Fruit fly (Drosophila melanogaster): ENCODE measurements around the gene Lamtor5.

Lamtor5 gene

dm6 chrX:1847735-1848134 lies 11.0 kb downstream of the Lamtor5 start:
- TF ChIP-seq CG8478 (optimal IDR thresholded peaks at IDR 0.05) (no peak), psq (optimal IDR thresholded peaks at IDR 0.05) (no peak), pan (optimal IDR thresholded peaks at IDR 0.05) (no peak), EcR (GFP tag; optimal IDR thresholded peaks at IDR 0.05) (no peak), Dll (optimal IDR thresholded peaks at IDR 0.05) (no peak), usp (GFP tag; optimal IDR thresholded peaks at IDR 0.05) (no peak)

- TF ChIP-seq usp (GFP tag; optimal IDR thresholded peaks at IDR 0.05) (no peak), EcR (GFP tag; optimal IDR thresholded peaks at IDR 0.05) (no peak), Dll (optimal IDR thresholded peaks at IDR 0.05) (no peak), psq (optimal IDR thresholded peaks at IDR 0.05) (no peak), pan (optimal IDR thresholded peaks at IDR 0.05) (no peak), CG8478 (optimal IDR thresholded peaks at IDR 0.05) (no peak)
Measured at dm6 chrX:1846386-1846785, 12.4 kb downstream of the Lamtor5 start.

dm6 chrX:1845413-1845951 lies 13.3 kb downstream of the Lamtor5 start:
- TF ChIP-seq usp (GFP tag; optimal IDR thresholded peaks at IDR 0.05) (no peak), pan (optimal IDR thresholded peaks at IDR 0.05) (no peak), Dll (optimal IDR thresholded peaks at IDR 0.05) (no peak), psq (optimal IDR thresholded peaks at IDR 0.05) (no peak), EcR (GFP tag; optimal IDR thresholded peaks at IDR 0.05) (no peak), CG8478 (optimal IDR thresholded peaks at IDR 0.05) (no peak)

dm6 chrX:1842875-1843274 lies 15.9 kb downstream of the Lamtor5 start:
- TF ChIP-seq psq (optimal IDR thresholded peaks at IDR 0.05) (no peak), EcR (GFP tag; optimal IDR thresholded peaks at IDR 0.05) (no peak), usp (GFP tag; optimal IDR thresholded peaks at IDR 0.05) (no peak), Dll (optimal IDR thresholded peaks at IDR 0.05) (no peak), pan (optimal IDR thresholded peaks at IDR 0.05) (no peak), CG8478 (optimal IDR thresholded peaks at IDR 0.05) (no peak)

- TF ChIP-seq Dll (optimal IDR thresholded peaks at IDR 0.05) = no peak
- no peak for TF ChIP-seq pan (optimal IDR thresholded peaks at IDR 0.05)
- no peak for TF ChIP-seq EcR (GFP tag; optimal IDR thresholded peaks at IDR 0.05)
- no peak for TF ChIP-seq psq (optimal IDR thresholded peaks at IDR 0.05)
- TF ChIP-seq usp (GFP tag; optimal IDR thresholded peaks at IDR 0.05) = no peak
- TF ChIP-seq CG8478 (optimal IDR thresholded peaks at IDR 0.05) = no peak
Measured at dm6 chrX:1840520-1840919, 18.3 kb downstream of the Lamtor5 start.

- no peak for TF ChIP-seq psq (optimal IDR thresholded peaks at IDR 0.05)
- no peak for TF ChIP-seq pan (optimal IDR thresholded peaks at IDR 0.05)
- TF ChIP-seq EcR (GFP tag; optimal IDR thresholded peaks at IDR 0.05) = no peak
- TF ChIP-seq CG8478 (optimal IDR thresholded peaks at IDR 0.05) = no peak
- no peak for TF ChIP-seq usp (GFP tag; optimal IDR thresholded peaks at IDR 0.05)
- no peak for TF ChIP-seq Dll (optimal IDR thresholded peaks at IDR 0.05)
Measured at dm6 chrX:1834702-1835376, 23.9 kb downstream of the Lamtor5 start.

- TF ChIP-seq Dll (optimal IDR thresholded peaks at IDR 0.05) (no peak), pan (optimal IDR thresholded peaks at IDR 0.05) (no peak), usp (GFP tag; optimal IDR thresholded peaks at IDR 0.05) (no peak), psq (optimal IDR thresholded peaks at IDR 0.05) (no peak), CG8478 (optimal IDR thresholded peaks at IDR 0.05) (no peak), EcR (GFP tag; optimal IDR thresholded peaks at IDR 0.05) (no peak)
Measured at dm6 chrX:1832699-1833098, 26.1 kb downstream of the Lamtor5 start.

- no peak for TF ChIP-seq psq (optimal IDR thresholded peaks at IDR 0.05)
- TF ChIP-seq usp (GFP tag; optimal IDR thresholded peaks at IDR 0.05) = no peak
- no peak for TF ChIP-seq pan (optimal IDR thresholded peaks at IDR 0.05)
- TF ChIP-seq EcR (GFP tag; optimal IDR thresholded peaks at IDR 0.05) = peak in 1 of 2 experiments; percentile 38
Measured at dm6 chrX:1831219-1831555, 27.6 kb downstream of the Lamtor5 start.

dm6 chrX:1830396-1831218 lies 28.2 kb downstream of the Lamtor5 start:
- TF ChIP-seq pan (optimal IDR thresholded peaks at IDR 0.05) = no peak
- peak in 1 of 2 experiments; percentile 12 for TF ChIP-seq EcR (GFP tag; optimal IDR thresholded peaks at IDR 0.05)
- TF ChIP-seq CG8478 (optimal IDR thresholded peaks at IDR 0.05) = no peak
- no peak for TF ChIP-seq usp (GFP tag; optimal IDR thresholded peaks at IDR 0.05)
- TF ChIP-seq Dll (optimal IDR thresholded peaks at IDR 0.05) = no peak
- TF ChIP-seq psq (optimal IDR thresholded peaks at IDR 0.05) = no peak

dm6 chrX:1828097-1828496 lies 30.7 kb downstream of the Lamtor5 start:
- TF ChIP-seq psq (optimal IDR thresholded peaks at IDR 0.05) (no peak), EcR (GFP tag; optimal IDR thresholded peaks at IDR 0.05) (peak; percentile 39)

- TF ChIP-seq pan (optimal IDR thresholded peaks at IDR 0.05) (no peak), EcR (GFP tag; optimal IDR thresholded peaks at IDR 0.05) (peak; percentile 63 to 72)
Measured at dm6 chrX:1825912-1826862, 32.6 kb downstream of the Lamtor5 start.

dm6 chrX:1824610-1824948 lies 34.2 kb downstream of the Lamtor5 start:
- no peak for TF ChIP-seq CG8478 (optimal IDR thresholded peaks at IDR 0.05)
- no peak for TF ChIP-seq usp (GFP tag; optimal IDR thresholded peaks at IDR 0.05)
- TF ChIP-seq EcR (GFP tag; optimal IDR thresholded peaks at IDR 0.05) = peak in 1 of 2 experiments; percentile 68
- no peak for TF ChIP-seq psq (optimal IDR thresholded peaks at IDR 0.05)
- peak; percentile 94 for TF ChIP-seq pan (optimal IDR thresholded peaks at IDR 0.05)
- no peak for TF ChIP-seq Dll (optimal IDR thresholded peaks at IDR 0.05)

Data from whole organism.